Fruit fly (Drosophila melanogaster): ENCODE measurements around the gene Nmdar1.

- TF ChIP-seq woc (GFP tag; optimal IDR thresholded peaks at IDR 0.05) (no peak), Sp1 (GFP tag; optimal IDR thresholded peaks at IDR 0.05) (no peak), rgr (GFP tag; optimal IDR thresholded peaks at IDR 0.05) (no peak)
These were observed 4.4 kb upstream of the Nmdar1 start for dm6 chr3R:5527563-5527962.
